Worm (Caenorhabditis elegans): ENCODE measurements around the gene mig-38.

mig-38 gene

ce11 chrIV:11582450-11583166 is 11.4 kb upstream of the mig-38 start:
- TF ChIP-seq pes-1 (GFP tag; IDR thresholded peaks at IDR 0.05) (peak; percentile 22; the same call in 1 of the 2 replicates), ets-7 (tag; optimal IDR thresholded peaks at IDR 0.05) (no peak), B0310.2 (tag; optimal IDR thresholded peaks at IDR 0.05) (no peak), hmg-4 (GFP tag; optimal IDR thresholded peaks at IDR 0.05) (peak; percentile 16), scrt-1 (GFP tag; IDR thresholded peaks at IDR 0.05) (no peak), F13C5.2 (tag; optimal IDR thresholded peaks at IDR 0.05) (no peak), tbx-37 (GFP tag; conservative IDR thresholded peaks at IDR 0.05) (no peak), sea-1 (GFP tag; conservative IDR thresholded peaks at IDR 0.05) (no peak), tra-4 (tag; optimal IDR thresholded peaks at IDR 0.05) (no peak)

- TF ChIP-seq tra-4 (tag; optimal IDR thresholded peaks at IDR 0.05) (no peak), pes-1 (GFP tag; IDR thresholded peaks at IDR 0.05) (no peak), sea-1 (GFP tag; conservative IDR thresholded peaks at IDR 0.05) (0 out of 2 replicates have a peak, but pooled peaks have one; percentile 46), hmg-4 (GFP tag; optimal IDR thresholded peaks at IDR 0.05) (peak; percentile 81)
Observed at ce11 chrIV:11583906-11584378, 10.1 kb upstream of the mig-38 start, which contains the start of gene F12F6.1. F12F6.1 (plus strand) TSS chrIV:11583956.

ce11 chrIV:11584853-11585252 is 9.2 kb upstream of the mig-38 start:
- TF ChIP-seq aly-1 (tag; optimal IDR thresholded peaks at IDR 0.05) (no peak), F13C5.2 (tag; optimal IDR thresholded peaks at IDR 0.05) (no peak), ama-1 (optimal IDR thresholded peaks at IDR 0.05) (no peak), tbx-37 (GFP tag; conservative IDR thresholded peaks at IDR 0.05) (no peak), pes-1 (GFP tag; IDR thresholded peaks at IDR 0.05) (no peak), B0310.2 (tag; optimal IDR thresholded peaks at IDR 0.05) (no peak), sea-1 (GFP tag; conservative IDR thresholded peaks at IDR 0.05) (no peak), flt-1 (GFP tag; IDR thresholded peaks at IDR 0.05) (no peak)

- no peak for TF ChIP-seq B0310.2 (tag; optimal IDR thresholded peaks at IDR 0.05)
- no peak for TF ChIP-seq ceh-13 (GFP tag; optimal IDR thresholded peaks at IDR 0.05)
Observed at ce11 chrIV:11586484-11586883, 7.6 kb upstream of the mig-38 start.

DNA sequence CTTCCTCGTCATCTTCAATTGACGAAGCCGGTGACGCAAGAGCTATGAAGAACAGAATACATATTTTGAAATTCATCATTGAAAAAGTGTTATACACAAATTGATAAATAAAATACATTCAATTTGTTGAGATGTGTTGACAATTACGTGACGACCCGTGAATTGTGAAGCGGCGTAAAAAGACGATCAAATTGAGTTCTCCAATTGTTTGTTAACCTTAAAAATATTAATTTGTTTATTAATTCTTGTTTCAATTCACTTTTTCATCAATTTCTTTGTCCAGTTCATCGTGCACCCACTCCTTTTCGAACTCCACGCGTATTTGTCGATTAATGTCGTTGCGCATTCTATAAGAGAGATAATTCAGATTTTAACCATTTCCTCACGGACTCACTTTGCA is 1.9 kb upstream of the mig-38 start, which contains the start of gene spe-36:
spe-36 (minus strand) TSS at position 101 of the 400 bp plus-strand sequence.
- TF ChIP-seq ama-1 (optimal IDR thresholded peaks at IDR 0.05) (no peak), F13C5.2 (tag; optimal IDR thresholded peaks at IDR 0.05) (no peak), ets-7 (tag; optimal IDR thresholded peaks at IDR 0.05) (no peak), scrt-1 (GFP tag; IDR thresholded peaks at IDR 0.05) (no peak), tra-4 (tag; optimal IDR thresholded peaks at IDR 0.05) (no peak), aly-1 (tag; optimal IDR thresholded peaks at IDR 0.05) (no peak)

DNA sequence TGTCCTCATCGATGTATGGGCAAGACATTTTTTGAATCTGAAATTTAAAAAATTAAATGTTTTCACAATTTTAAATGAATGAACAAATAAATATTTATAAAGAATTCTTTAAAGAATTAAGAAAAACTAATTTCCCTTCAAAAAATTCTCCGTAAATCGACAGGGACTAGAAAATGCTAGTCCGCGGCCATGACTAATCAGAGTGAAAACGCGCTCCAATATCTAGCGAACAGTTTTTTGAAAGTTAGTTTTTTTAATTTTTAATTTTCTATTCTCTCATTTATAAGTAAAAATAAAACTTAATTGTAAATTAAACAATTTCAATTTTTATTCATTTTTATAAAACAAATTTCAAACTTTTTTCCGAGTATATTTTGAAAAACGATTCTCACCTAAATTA is 1.2 kb upstream of the mig-38 start:
- TF ChIP-seq tbx-37 (GFP tag; conservative IDR thresholded peaks at IDR 0.05) (peak; percentile 73; the same call in 1 of the 2 replicates), aly-1 (tag; optimal IDR thresholded peaks at IDR 0.05) (no peak), tbx-11 (GFP tag; IDR thresholded peaks at IDR 0.05) (no peak), sea-1 (GFP tag; conservative IDR thresholded peaks at IDR 0.05) (no peak), ama-1 (optimal IDR thresholded peaks at IDR 0.05) (no peak), hmbx-1 (tag; optimal IDR thresholded peaks at IDR 0.05) (no peak), tra-4 (tag; optimal IDR thresholded peaks at IDR 0.05) (no peak), pes-1 (GFP tag; IDR thresholded peaks at IDR 0.05) (0 out of 2 replicates have a peak, but pooled peaks have one; percentile 28), hnd-1 (tag; optimal IDR thresholded peaks at IDR 0.05) (no peak), flt-1 (GFP tag; IDR thresholded peaks at IDR 0.05) (no peak), ceh-13 (GFP tag; optimal IDR thresholded peaks at IDR 0.05) (no peak), B0310.2 (tag; optimal IDR thresholded peaks at IDR 0.05) (no peak), ceh-36 (tag; optimal IDR thresholded peaks at IDR 0.05) (no peak), hmg-4 (GFP tag; optimal IDR thresholded peaks at IDR 0.05) (no peak), ets-7 (tag; optimal IDR thresholded peaks at IDR 0.05) (no peak), F13C5.2 (tag; optimal IDR thresholded peaks at IDR 0.05) (no peak)

- TF ChIP-seq F13C5.2 (tag; optimal IDR thresholded peaks at IDR 0.05): peak; percentile 64
- peak; percentile 38 for TF ChIP-seq hmg-4 (GFP tag; optimal IDR thresholded peaks at IDR 0.05)
- TF ChIP-seq ets-7 (tag; optimal IDR thresholded peaks at IDR 0.05): no peak
- 0 out of 2 replicates have a peak, but pooled peaks have one; percentile 14 for TF ChIP-seq tbx-11 (GFP tag; IDR thresholded peaks at IDR 0.05)
- no peak for TF ChIP-seq aly-1 (tag; optimal IDR thresholded peaks at IDR 0.05)
Observed at ce11 chrIV:11593415-11594190, 441 bp upstream of the mig-38 start, which contains the start of gene F40F11.3. F40F11.3 (minus strand) TSS chrIV:11594003.

- TF ChIP-seq flt-1 (GFP tag; IDR thresholded peaks at IDR 0.05): no peak
- no peak for TF ChIP-seq tbx-37 (GFP tag; conservative IDR thresholded peaks at IDR 0.05)
- no peak for TF ChIP-seq ceh-13 (GFP tag; optimal IDR thresholded peaks at IDR 0.05)
- TF ChIP-seq tra-4 (tag; optimal IDR thresholded peaks at IDR 0.05): no peak
- no peak for TF ChIP-seq tbx-11 (GFP tag; IDR thresholded peaks at IDR 0.05)
- no peak for TF ChIP-seq ceh-36 (tag; optimal IDR thresholded peaks at IDR 0.05)
- TF ChIP-seq hnd-1 (tag; optimal IDR thresholded peaks at IDR 0.05): no peak
Observed at ce11 chrIV:11597079-11597478, 3.0 kb downstream of the mig-38 start.

All from whole organism, early embryonic.